Worm (Caenorhabditis elegans) whole organism, L2 larva: Measurements from ENCODE around the gene zzz-1.

ENCODE experiments used
- ama-1 ChIP-seq: fragments of 150-350 bp; optimal IDR thresholded peaks from 2 replicates; lab custom pipeline; 2018; ENCODE audit warnings: inconsistent platforms
- ceh-82 ChIP-seq: fragments of 150-350 bp; optimal IDR thresholded peaks from 2 replicates; lab custom pipeline; 2014; ENCODE audit warnings: missing biosample characterization, missing genetic modification characterization
- dmd-4 ChIP-seq: sonication (generic microtip); optimal IDR thresholded peaks from 2 replicates; lab custom pipeline; 2017; ENCODE audit warnings: missing biosample characterization, missing genetic modification characterization
- elt-1 ChIP-seq: fragments of 150-350 bp; optimal IDR thresholded peaks from 2 replicates; lab custom pipeline; 2014; ENCODE audit warnings: missing biosample characterization, missing genetic modification characterization
- elt-3 ChIP-seq: sonication (generic microtip); optimal IDR thresholded peaks from 2 replicates; lab custom pipeline; 2017; ENCODE audit warnings: missing biosample characterization, missing genetic modification characterization
- lsy-2 ChIP-seq, 2 experiments: fragments of 150-350 bp in 1 of 2; sonication (generic microtip) in 1 of 2; optimal IDR thresholded peaks; 2 replicates each; lab custom pipeline; 2014 to 2017; ENCODE audit warnings: missing biosample characterization in 2 of 2, missing genetic modification characterization in 2 of 2
- nhr-237 ChIP-seq: fragments of 150-350 bp; optimal IDR thresholded peaks from 2 replicates; lab custom pipeline; 2014; ENCODE audit warnings: missing biosample characterization, missing genetic modification characterization
- peb-1 ChIP-seq: fragments of 150-350 bp; optimal IDR thresholded peaks from 2 replicates; lab custom pipeline; 2014; ENCODE audit warnings: missing biosample characterization, missing genetic modification characterization
- skn-1 ChIP-seq: sonication (generic microtip); optimal IDR thresholded peaks from 2 replicates; lab custom pipeline; 2017; ENCODE audit warnings: missing biosample characterization, missing genetic modification characterization
- unc-62 ChIP-seq: fragments of 150-350 bp; optimal IDR thresholded peaks from 2 replicates; lab custom pipeline; 2014; ENCODE audit warnings: missing biosample characterization, missing genetic modification reagents, missing genetic modification characterization
- zag-1 ChIP-seq: fragments of 150-350 bp; optimal IDR thresholded peaks from 2 replicates; lab custom pipeline; 2014; ENCODE audit warnings: missing biosample characterization, missing genetic modification characterization

DNA sequence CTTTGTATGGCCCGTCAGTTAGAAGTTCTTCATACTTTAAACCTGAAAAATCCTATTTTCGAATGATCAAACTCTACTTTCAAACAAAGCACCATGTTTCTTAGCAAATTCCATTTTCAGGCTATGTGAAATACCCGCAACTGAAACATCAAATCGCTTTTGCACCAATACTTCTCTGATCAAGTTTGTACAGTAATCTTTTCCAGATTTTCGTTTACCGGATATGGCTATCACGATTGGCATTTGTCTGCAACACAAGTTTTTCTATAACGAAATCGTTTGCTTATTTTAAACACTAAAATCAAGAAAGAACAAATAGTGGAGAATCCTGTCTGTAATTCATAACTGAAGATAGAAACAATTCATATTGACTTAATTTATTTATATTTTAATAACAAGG, 12.7 kb downstream of the zzz-1 start, which contains the start of gene F32D8.13:
- TF ChIP-seq unc-62 (GFP tag; lab: Kevin White, UChicago) (no peak), dmd-4 (tag; lab: Kevin White, UChicago) (no peak), zag-1 (no peak), ama-1 (peak; percentile 56), elt-1 (tag; lab: Kevin White, UChicago) (no peak), peb-1 (tag; lab: Kevin White, UChicago) (no peak), ceh-82 (tag; lab: Kevin White, UChicago) (no peak), lsy-2 (tag; optimal IDR thresholded peaks at IDR 0.05; lab: Kevin White, UChicago) (peak in 1 of 2 experiments; percentile 0), skn-1 (tag; lab: Kevin White, UChicago) (no peak), nhr-237 (no peak), elt-3 (tag; lab: Kevin White, UChicago) (no peak)
